Fruit fly (Drosophila melanogaster): ENCODE measurements around the gene CG31546.

dm6 chr3R:5615484-5615883, 19.9 kb downstream of the CG31546 start:
- TF ChIP-seq Snoo (tag; optimal IDR thresholded peaks at IDR 0.05) (no peak), CG32121 (GFP tag; IDR thresholded peaks at IDR 0.05) (no peak)

Data from whole organism, pupa.